Fruit fly (Drosophila melanogaster) whole organism, embryonic: ENCODE measurements around the gene CG32939.

Experiments used
- BtbVII ChIP-seq: fragments of 200-800 bp; sonication (Bioruptor generic); optimal IDR thresholded peaks from 3 replicates; lab custom pipeline; 2017; ENCODE audit warnings: missing biosample characterization, mild to moderate bottlenecking, missing genetic modification characterization
- CG10366 ChIP-seq: fragments of 200-800 bp; sonication (Bioruptor generic); IDR thresholded peaks from 2 replicates; pipeline ENCODE4 v1.3.6; 2022; ENCODE audit warnings: missing biosample characterization, missing genetic modification characterization
- CG10979 ChIP-seq: fragments of 200-800 bp; sonication (Bioruptor generic); optimal IDR thresholded peaks from 2 replicates; lab custom pipeline; 2018; ENCODE audit warnings: missing biosample characterization, mild to moderate bottlenecking, missing genetic modification characterization, moderate library complexity
- CG13424 ChIP-seq: fragments of 200-800 bp; sonication (Bioruptor generic); optimal IDR thresholded peaks from 2 replicates; lab custom pipeline; 2019; ENCODE audit warnings: missing biosample characterization, mild to moderate bottlenecking, missing genetic modification characterization, moderate library complexity
- CG14710 ChIP-seq: fragments of 200-800 bp; sonication (Bioruptor generic); optimal IDR thresholded peaks from 3 replicates; lab custom pipeline; 2019; ENCODE audit warnings: missing biosample characterization, mild to moderate bottlenecking, missing genetic modification characterization, moderate library complexity
- CG17385 ChIP-seq: fragments of 200-800 bp; sonication (Bioruptor generic); optimal IDR thresholded peaks from 3 replicates; lab custom pipeline; 2018; ENCODE audit warnings: missing biosample characterization, mild to moderate bottlenecking, missing genetic modification characterization
- CG18764 ChIP-seq: fragments of 200-800 bp; sonication (Bioruptor generic); optimal IDR thresholded peaks from 3 replicates; lab custom pipeline; 2016; ENCODE audit warnings: missing biosample characterization, missing genetic modification characterization
- CG2199 ChIP-seq: fragments of 200-800 bp; sonication (Bioruptor generic); IDR thresholded peaks from 3 replicates; pipeline ENCODE4 v1.3.6; 2022; ENCODE audit warnings: missing biosample characterization, missing genetic modification characterization
- CG2875 ChIP-seq: fragments of 200-800 bp; sonication (Bioruptor generic); optimal IDR thresholded peaks from 2 replicates; lab custom pipeline; 2017; ENCODE audit warnings: missing biosample characterization, mild to moderate bottlenecking, missing genetic modification characterization, missing genetic modification reagents
- CG30020 ChIP-seq: fragments of 200-800 bp; optimal IDR thresholded peaks from 2 replicates; lab custom pipeline; 2019; ENCODE audit warnings: missing biosample characterization, mild to moderate bottlenecking, missing genetic modification characterization, moderate library complexity
- CG3065 ChIP-seq: fragments of 200-800 bp; sonication (Bioruptor generic); optimal IDR thresholded peaks from 2 replicates; lab custom pipeline; 2016; ENCODE audit warnings: missing biosample characterization, missing genetic modification characterization
- CG32532 ChIP-seq: fragments of 200-800 bp; sonication (Bioruptor generic); IDR thresholded peaks from 2 replicates; pipeline ENCODE4 v1.3.6; 2022; ENCODE audit warnings: missing biosample characterization, missing genetic modification characterization
- CG33213 ChIP-seq: fragments of 200-800 bp; sonication (Bioruptor generic); optimal IDR thresholded peaks from 3 replicates; lab custom pipeline; 2016; ENCODE audit warnings: missing biosample characterization, missing genetic modification characterization
- CG33557 ChIP-seq: fragments of 200-800 bp; sonication (Bioruptor generic); optimal IDR thresholded peaks from 2 replicates; lab custom pipeline; 2019; ENCODE audit warnings: missing biosample characterization, mild to moderate bottlenecking, missing genetic modification characterization, moderate library complexity
- CG8089 ChIP-seq: fragments of 200-800 bp; sonication (Bioruptor generic); optimal IDR thresholded peaks from 3 replicates; lab custom pipeline; 2016; ENCODE audit warnings: missing biosample characterization, missing genetic modification characterization
- Dek ChIP-seq: fragments of 200-800 bp; sonication (Bioruptor generic); optimal IDR thresholded peaks from 3 replicates; lab custom pipeline; 2019; ENCODE audit warnings: missing biosample characterization, mild to moderate bottlenecking, missing genetic modification characterization, moderate library complexity
- GATAe ChIP-seq: fragments of 200-800 bp; sonication (Bioruptor generic); conservative IDR thresholded peaks from 2 replicates; pipeline ENCODE4 v1.3.6; 2022; ENCODE audit warnings: missing biosample characterization, missing genetic modification characterization
- HLH3B ChIP-seq: fragments of 200-800 bp; sonication (Bioruptor generic); IDR thresholded peaks from 2 replicates; pipeline ENCODE4 v1.3.6; 2022; ENCODE audit warnings: missing biosample characterization, missing genetic modification characterization
- Hr78 ChIP-seq, 2 experiments: fragments of 200-800 bp in 1 of 2; fragments of >200 bp in 1 of 2; sonication (Bioruptor generic) in 1 of 2; optimal IDR thresholded peaks; 2 replicates each; lab custom pipeline; 2017 to 2019; ENCODE audit warnings: missing biosample characterization in 2 of 2, missing genetic modification characterization in 2 of 2, mild to moderate bottlenecking in 1 of 2, moderate library complexity in 1 of 2
- MESR4 ChIP-seq: fragments of 200-800 bp; sonication (Bioruptor generic); optimal IDR thresholded peaks from 2 replicates; lab custom pipeline; 2018; ENCODE audit warnings: missing biosample characterization, mild to moderate bottlenecking, missing genetic modification characterization, moderate library complexity
- Med ChIP-seq: fragments of 200-800 bp; sonication (Bioruptor generic); peaks from one replicate; lab custom pipeline; 2016; ENCODE audit warnings: missing biosample characterization, missing genetic modification characterization, mild to moderate bottlenecking, inconsistent platforms, moderate library complexity
- PHDP ChIP-seq: fragments of 200-800 bp; sonication (Bioruptor generic); optimal IDR thresholded peaks from 3 replicates; lab custom pipeline; 2018; ENCODE audit warnings: missing biosample characterization, mild to moderate bottlenecking, missing genetic modification characterization, moderate library complexity
- Trl ChIP-seq, 3 experiments: fragments of >200 bp in 2 of 3; fragments of 200-800 bp in 1 of 3; sonication (Bioruptor generic) in 1 of 3; optimal IDR thresholded peaks; 2 replicates in 1 of 3; 3 replicates in 2 of 3; lab custom pipeline; 2016 to 2017; ENCODE audit warnings: missing biosample characterization in 1 of 3, missing genetic modification characterization in 1 of 3
- chinmo ChIP-seq: fragments of 200-800 bp; sonication (Bioruptor generic); IDR thresholded peaks from 4 replicates; pipeline ENCODE4 v1.3.6; 2022; ENCODE audit warnings: missing biosample characterization, missing genetic modification characterization; ENCODE audit not compliant: partially characterized antibody
- ewg ChIP-seq: fragments of 200-800 bp; sonication (Bioruptor generic); optimal IDR thresholded peaks from 3 replicates; lab custom pipeline; 2017; ENCODE audit warnings: mild to moderate bottlenecking, missing biosample characterization, missing genetic modification reagents, missing genetic modification characterization
- gem ChIP-seq: fragments of 200-800 bp; sonication (Bioruptor generic); optimal IDR thresholded peaks from 2 replicates; lab custom pipeline; 2019; ENCODE audit warnings: missing biosample characterization, mild to moderate bottlenecking, missing genetic modification characterization, moderate library complexity
- ken ChIP-seq: fragments of 200-800 bp; sonication (Bioruptor generic); IDR thresholded peaks from 3 replicates; pipeline ENCODE4 v1.3.6; 2022; ENCODE audit warnings: missing biosample characterization, missing genetic modification characterization
- mld ChIP-seq: fragments of 200-800 bp; sonication (Bioruptor generic); IDR thresholded peaks from 3 replicates; pipeline ENCODE4 v1.3.6; 2022; ENCODE audit warnings: missing biosample characterization, missing genetic modification characterization; ENCODE audit not compliant: partially characterized antibody
- nerfin-1 ChIP-seq: fragments of 200-800 bp; sonication (Bioruptor generic); optimal IDR thresholded peaks from 3 replicates; lab custom pipeline; 2019; ENCODE audit warnings: missing biosample characterization, mild to moderate bottlenecking, missing genetic modification characterization, moderate library complexity
- phol ChIP-seq: fragments of 200-800 bp; sonication (Bioruptor generic); optimal IDR thresholded peaks from 3 replicates; lab custom pipeline; 2018; ENCODE audit warnings: missing biosample characterization, mild to moderate bottlenecking, missing genetic modification characterization, moderate library complexity
- sens ChIP-seq: fragments of 200-800 bp; sonication (Bioruptor generic); peaks from one replicate; lab custom pipeline; 2016; ENCODE audit warnings: missing biosample characterization, missing genetic modification characterization
- sna ChIP-seq: fragments of 200-800 bp; sonication (Bioruptor generic); IDR thresholded peaks from 2 replicates; pipeline ENCODE4 v1.3.6; 2022; ENCODE audit warnings: missing biosample characterization, missing genetic modification characterization; ENCODE audit not compliant: partially characterized antibody
- twi ChIP-seq: fragments of 200-800 bp; optimal IDR thresholded peaks from 2 replicates; lab custom pipeline; 2019; ENCODE audit warnings: missing biosample characterization, mild to moderate bottlenecking, missing genetic modification characterization, moderate library complexity

Gene CG32939

dm6 chr3R:9725121-9725956 is 32.5 kb downstream of the CG32939 start, which contains the start of gene hyd (continued):
- TF ChIP-seq CG2875 (GFP tag; lab: Kevin White, UChicago): no peak
- TF ChIP-seq, all 482 proteins: peak for 80

- TF ChIP-seq phol (tag; lab: Kevin White, UChicago) (peak; percentile 24), gem (tag; lab: Kevin White, UChicago) (peak; percentile 46), CG30020 (tag; lab: Kevin White, UChicago) (peak; percentile 62), CG13424 (peak; percentile 47), CG8089 (GFP tag; lab: Kevin White, UChicago) (no peak), CG14710 (tag; lab: Kevin White, UChicago) (peak; percentile 25), CG10979 (tag; lab: Kevin White, UChicago) (peak; percentile 24), ewg (GFP tag; lab: Kevin White, UChicago) (peak; percentile 88), CG18764 (peak; percentile 61), PHDP (tag; lab: Kevin White, UChicago) (peak; percentile 19), GATAe (GFP tag; lab: Robert Waterston, UW) (no peak), BtbVII (GFP tag; lab: Kevin White, UChicago) (no peak), ken (GFP tag; lab: Robert Waterston, UW) (no peak)
- TF ChIP-seq, all 482 proteins: peak for 9
Observed at dm6 chr3R:9730784-9731183, 37.9 kb downstream of the CG32939 start, which contains the start of gene FoxP. TSS of gene FoxP (minus strand) at chr3R:9730872.

- TF ChIP-seq twi (tag; lab: Kevin White, UChicago): peak; percentile 20
- TF ChIP-seq CG33213 (GFP tag; lab: Kevin White, UChicago): no peak
- TF ChIP-seq CG17385 (GFP tag; lab: Kevin White, UChicago): no peak
- 0 out of 3 replicates have a peak, but pooled peaks have one; percentile 45 for TF ChIP-seq CG2199 (GFP tag; lab: Robert Waterston, UW)
- no peak for TF ChIP-seq CG10366 (GFP tag; lab: Robert Waterston, UW)
- TF ChIP-seq Dek (tag; lab: Kevin White, UChicago): no peak
- no peak for TF ChIP-seq CG33557 (GFP tag; lab: Kevin White, UChicago)
- TF ChIP-seq MESR4 (GFP tag; lab: Kevin White, UChicago): no peak
- TF ChIP-seq Med (GFP tag; lab: Kevin White, UChicago): peak; percentile 50
Observed at dm6 chr3R:9733150-9733549, 40.3 kb downstream of the CG32939 start, which contains the start of gene alphaTub85E. TSS of gene alphaTub85E (minus strand) at chr3R:9733250.

dm6 chr3R:9735151-9735550 is 42.3 kb downstream of the CG32939 start:
- no peak for TF ChIP-seq CG14710 (tag; lab: Kevin White, UChicago)
- TF ChIP-seq sens (GFP tag; lab: Kevin White, UChicago): peak; percentile 26
- TF ChIP-seq Med (GFP tag; lab: Kevin White, UChicago): peak; percentile 58

dm6 chr3R:9739793-9740192 is 46.9 kb downstream of the CG32939 start, which contains the start of gene side-VII:
TSS of gene side-VII (minus strand) at chr3R:9739979.
- TF ChIP-seq Hr78 (GFP tag; optimal IDR thresholded peaks at IDR 0.05; lab: Kevin White, UChicago) (peak in 1 of 2 experiments; percentile 29), nerfin-1 (tag; lab: Kevin White, UChicago) (peak; percentile 96), chinmo (GFP tag; lab: Robert Waterston, UW) (0 out of 4 replicates have a peak, but pooled peaks have one; percentile 45), CG32532 (GFP tag; lab: Robert Waterston, UW) (no peak), HLH3B (GFP tag; lab: Robert Waterston, UW) (0 out of 2 replicates have a peak, but pooled peaks have one; percentile 28), mld (GFP tag; lab: Robert Waterston, UW) (0 out of 3 replicates have a peak, but pooled peaks have one; percentile 4), CG3065 (GFP tag; lab: Kevin White, UChicago) (no peak), Trl (optimal IDR thresholded peaks at IDR 0.05; lab: Kevin White, UChicago) (no peak), Trl (GFP tag; optimal IDR thresholded peaks at IDR 0.05; lab: Kevin White, UChicago) (no peak), ewg (GFP tag; lab: Kevin White, UChicago) (peak; percentile 82), sna (0 out of 2 replicates have a peak, but pooled peaks have one; percentile 13)
- TF ChIP-seq, all 482 proteins: peak for 7
